Fruit fly (Drosophila melanogaster) whole organism, embryonic: ENCODE data around the gene CG10333.

ENCODE experiments used
- Adf1 ChIP-seq: fragments of 200-800 bp; sonication (Bioruptor generic); IDR thresholded peaks from 2 replicates; pipeline ENCODE4 v1.3.6; 2022; ENCODE audit warnings: missing biosample characterization, missing genetic modification characterization
- Bteb2 ChIP-seq: fragments of 200-800 bp; sonication (Bioruptor generic); optimal IDR thresholded peaks from 2 replicates; lab custom pipeline; 2016; ENCODE audit warnings: missing biosample characterization, missing genetic modification characterization
- CG10267 ChIP-seq: fragments of 200-800 bp; sonication (Bioruptor generic); optimal IDR thresholded peaks from 2 replicates; lab custom pipeline; 2018; ENCODE audit warnings: missing biosample characterization, mild to moderate bottlenecking, missing genetic modification characterization, moderate library complexity
- CG10274 ChIP-seq: fragments of 200-800 bp; sonication (Bioruptor generic); optimal IDR thresholded peaks from 3 replicates; lab custom pipeline; 2017; ENCODE audit warnings: missing biosample characterization, mild to moderate bottlenecking, missing genetic modification characterization
- CG12391 ChIP-seq: fragments of 200-800 bp; sonication (Bioruptor generic); optimal IDR thresholded peaks from 3 replicates; lab custom pipeline; 2018; ENCODE audit warnings: missing biosample characterization, mild to moderate bottlenecking, missing genetic modification characterization, moderate library complexity
- CG13287 ChIP-seq: fragments of 200-800 bp; sonication (Bioruptor generic); IDR thresholded peaks from 2 replicates; pipeline ENCODE4 v1.3.6; 2022; ENCODE audit warnings: missing biosample characterization, missing genetic modification characterization; ENCODE audit not compliant: partially characterized antibody
- CG13775 ChIP-seq: fragments of 200-800 bp; sonication (Bioruptor generic); optimal IDR thresholded peaks from 3 replicates; lab custom pipeline; 2017; ENCODE audit warnings: missing biosample characterization, mild to moderate bottlenecking, missing genetic modification characterization
- CG14710 ChIP-seq: fragments of 200-800 bp; sonication (Bioruptor generic); optimal IDR thresholded peaks from 3 replicates; lab custom pipeline; 2019; ENCODE audit warnings: missing biosample characterization, mild to moderate bottlenecking, missing genetic modification characterization, moderate library complexity
- CG15011 ChIP-seq: fragments of 200-800 bp; sonication (Bioruptor generic); optimal IDR thresholded peaks from 3 replicates; lab custom pipeline; 2018; ENCODE audit warnings: missing biosample characterization, mild to moderate bottlenecking, missing genetic modification characterization
- CG16813 ChIP-seq: fragments of 200-800 bp; sonication (Bioruptor generic); IDR thresholded peaks from 3 replicates; pipeline ENCODE4 v1.3.6; 2022; ENCODE audit warnings: missing biosample characterization, missing genetic modification characterization; ENCODE audit not compliant: partially characterized antibody
- CG17359 ChIP-seq: fragments of 200-800 bp; sonication (Bioruptor generic); optimal IDR thresholded peaks from 3 replicates; lab custom pipeline; 2018; ENCODE audit warnings: missing biosample characterization, mild to moderate bottlenecking, missing genetic modification characterization, moderate library complexity
- CG2129 ChIP-seq: fragments of 200-800 bp; sonication (Bioruptor generic); IDR thresholded peaks from 2 replicates; pipeline ENCODE4 v1.3.6; 2022; ENCODE audit warnings: missing biosample characterization, missing genetic modification characterization; ENCODE audit not compliant: partially characterized antibody
- CG2199 ChIP-seq: fragments of 200-800 bp; sonication (Bioruptor generic); IDR thresholded peaks from 3 replicates; pipeline ENCODE4 v1.3.6; 2022; ENCODE audit warnings: missing biosample characterization, missing genetic modification characterization
- CG2712 ChIP-seq: fragments of 200-800 bp; optimal IDR thresholded peaks from 3 replicates; lab custom pipeline; 2019; ENCODE audit warnings: missing biosample characterization, mild to moderate bottlenecking, missing genetic modification characterization, moderate library complexity
- CG2875 ChIP-seq: fragments of 200-800 bp; sonication (Bioruptor generic); optimal IDR thresholded peaks from 2 replicates; lab custom pipeline; 2017; ENCODE audit warnings: missing biosample characterization, mild to moderate bottlenecking, missing genetic modification characterization, missing genetic modification reagents
- CG30020 ChIP-seq: fragments of 200-800 bp; optimal IDR thresholded peaks from 2 replicates; lab custom pipeline; 2019; ENCODE audit warnings: missing biosample characterization, mild to moderate bottlenecking, missing genetic modification characterization, moderate library complexity
- CG30431 ChIP-seq: fragments of 200-800 bp; sonication (Bioruptor generic); optimal IDR thresholded peaks from 2 replicates; lab custom pipeline; 2017; ENCODE audit warnings: missing biosample characterization, missing genetic modification characterization
- CG31441 ChIP-seq: fragments of 200-800 bp; sonication (Bioruptor generic); IDR thresholded peaks from 2 replicates; pipeline ENCODE4 v1.3.6; 2022; ENCODE audit warnings: missing biosample characterization, missing genetic modification characterization
- CG34224 ChIP-seq: fragments of 200-800 bp; sonication (Bioruptor generic); IDR thresholded peaks from 3 replicates; pipeline ENCODE4 v1.3.6; 2022; ENCODE audit warnings: missing biosample characterization, missing genetic modification characterization; ENCODE audit not compliant: partially characterized antibody
- CG4854 ChIP-seq: fragments of 200-800 bp; sonication (Bioruptor generic); optimal IDR thresholded peaks from 2 replicates; lab custom pipeline; 2016; ENCODE audit warnings: missing biosample characterization, missing genetic modification characterization, inconsistent platforms
- CG5180 ChIP-seq: fragments of 200-800 bp; sonication (Bioruptor generic); optimal IDR thresholded peaks from 3 replicates; lab custom pipeline; 2017; ENCODE audit warnings: missing biosample characterization, missing genetic modification characterization, mild to moderate bottlenecking, moderate library complexity, missing genetic modification reagents
- CG5953 ChIP-seq: fragments of 200-800 bp; sonication (Bioruptor generic); IDR thresholded peaks from 2 replicates; pipeline ENCODE4 v1.3.6; 2022; ENCODE audit warnings: missing biosample characterization, missing genetic modification characterization
- Dip2 ChIP-seq: fragments of 200-800 bp; sonication (Bioruptor generic); IDR thresholded peaks from 2 replicates; pipeline ENCODE4 v1.3.6; 2022; ENCODE audit warnings: missing biosample characterization, missing genetic modification characterization
- ERR ChIP-seq: fragments of 200-800 bp; sonication (Bioruptor generic); optimal IDR thresholded peaks from 2 replicates; lab custom pipeline; 2016; ENCODE audit warnings: missing biosample characterization, missing genetic modification characterization
- Eip74EF ChIP-seq, 2 experiments: fragments of 200-800 bp in 1 of 2; fragments of >200 bp in 1 of 2; sonication (Bioruptor generic) in 1 of 2; optimal IDR thresholded peaks; 2 replicates each; lab custom pipeline; 2017 to 2019; ENCODE audit warnings: missing biosample characterization in 2 of 2, missing genetic modification characterization in 2 of 2, mild to moderate bottlenecking in 1 of 2, moderate library complexity in 1 of 2
- Fer3 ChIP-seq: fragments of 200-800 bp; sonication (Bioruptor generic); optimal IDR thresholded peaks from 2 replicates; lab custom pipeline; 2018; ENCODE audit warnings: missing biosample characterization, mild to moderate bottlenecking, missing genetic modification characterization, moderate library complexity
- HLH54F ChIP-seq: fragments of 200-800 bp; sonication (Bioruptor generic); optimal IDR thresholded peaks from 3 replicates; lab custom pipeline; 2016; ENCODE audit warnings: missing biosample characterization, missing genetic modification characterization
- MBD-R2 ChIP-seq: fragments of 200-800 bp; sonication (Bioruptor generic); IDR thresholded peaks from 2 replicates; pipeline ENCODE4 v1.3.6; 2022; ENCODE audit warnings: missing biosample characterization, missing genetic modification characterization
- Opbp ChIP-seq: fragments of 200-800 bp; sonication (Bioruptor generic); IDR thresholded peaks from 3 replicates; pipeline ENCODE4 v1.3.6; 2022; ENCODE audit warnings: missing biosample characterization, missing genetic modification characterization; ENCODE audit not compliant: partially characterized antibody
- Poxn ChIP-seq: fragments of 200-800 bp; sonication (Bioruptor generic); IDR thresholded peaks from 2 replicates; pipeline ENCODE4 v1.3.6; 2022; ENCODE audit warnings: missing biosample characterization, missing genetic modification characterization
- Ravus ChIP-seq: fragments of 200-800 bp; sonication (Bioruptor generic); IDR thresholded peaks from 2 replicates; pipeline ENCODE4 v1.3.6; 2022; ENCODE audit warnings: missing biosample characterization, missing genetic modification characterization
- Side ChIP-seq: fragments of 200-800 bp; sonication (Bioruptor generic); optimal IDR thresholded peaks from 2 replicates; lab custom pipeline; 2016; ENCODE audit warnings: missing biosample characterization, missing genetic modification characterization
- Sox102F ChIP-seq: fragments of 200-800 bp; sonication (Bioruptor generic); optimal IDR thresholded peaks from 2 replicates; lab custom pipeline; 2018; ENCODE audit warnings: missing biosample characterization, mild to moderate bottlenecking, missing genetic modification characterization, moderate library complexity
- Usf ChIP-seq: fragments of 200-800 bp; sonication (Bioruptor generic); optimal IDR thresholded peaks from 2 replicates; lab custom pipeline; 2017; ENCODE audit warnings: missing genotype, missing biosample characterization, missing genetic modification characterization
- abd-A ChIP-seq: fragments of 200-800 bp; sonication (Bioruptor generic); optimal IDR thresholded peaks from 3 replicates; lab custom pipeline; 2019; ENCODE audit warnings: missing biosample characterization, mild to moderate bottlenecking, missing genetic modification characterization, moderate library complexity
- bab2 ChIP-seq: fragments of 200-800 bp; sonication (Bioruptor generic); optimal IDR thresholded peaks from 2 replicates; lab custom pipeline; 2016; ENCODE audit warnings: missing biosample characterization, missing genetic modification characterization
- croc ChIP-seq: fragments of 200-800 bp; sonication (Bioruptor generic); conservative IDR thresholded peaks from 3 replicates; pipeline ENCODE4 v1.3.6; 2022; ENCODE audit warnings: missing biosample characterization, missing genetic modification characterization
- dati ChIP-seq: fragments of 200-800 bp; sonication (Bioruptor generic); IDR thresholded peaks from 2 replicates; pipeline ENCODE4 v1.3.6; 2022; ENCODE audit warnings: missing biosample characterization, missing genetic modification characterization
- ems ChIP-seq: fragments of 200-800 bp; sonication (Bioruptor generic); optimal IDR thresholded peaks from 3 replicates; lab custom pipeline; 2016; ENCODE audit warnings: missing biosample characterization, missing genetic modification characterization
- en ChIP-seq: fragments of 200-800 bp; sonication (Bioruptor generic); optimal IDR thresholded peaks from 2 replicates; lab custom pipeline; 2016; ENCODE audit warnings: missing biosample characterization, missing genetic modification characterization
- fu2 ChIP-seq: fragments of 200-800 bp; sonication (Bioruptor generic); optimal IDR thresholded peaks from 2 replicates; lab custom pipeline; 2016; ENCODE audit warnings: missing biosample characterization, missing genetic modification characterization
- grn ChIP-seq: fragments of 200-800 bp; sonication (Bioruptor generic); optimal IDR thresholded peaks from 3 replicates; lab custom pipeline; 2017; ENCODE audit warnings: missing biosample characterization, missing genetic modification characterization
- lmd ChIP-seq: fragments of 200-800 bp; sonication (Bioruptor generic); IDR thresholded peaks from 2 replicates; pipeline ENCODE4 v1.3.6; 2022; ENCODE audit warnings: missing biosample characterization, missing genetic modification characterization
- pzg ChIP-seq: fragments of 200-800 bp; sonication (Bioruptor generic); optimal IDR thresholded peaks from 3 replicates; lab custom pipeline; 2018; ENCODE audit warnings: missing biosample characterization, mild to moderate bottlenecking, missing genetic modification characterization, moderate library complexity
- row ChIP-seq: fragments of 200-800 bp; sonication (Bioruptor generic); IDR thresholded peaks from 3 replicates; pipeline ENCODE4 v1.3.6; 2022; ENCODE audit warnings: missing biosample characterization, missing genetic modification characterization
- run ChIP-seq: fragments of 200-800 bp; sonication (Bioruptor generic); optimal IDR thresholded peaks from 3 replicates; lab custom pipeline; 2018; ENCODE audit warnings: missing biosample characterization, mild to moderate bottlenecking, missing genetic modification characterization
- seq ChIP-seq: fragments of 200-800 bp; sonication (Bioruptor generic); IDR thresholded peaks from 2 replicates; pipeline ENCODE4 v1.3.6; 2022; ENCODE audit warnings: missing biosample characterization, missing genetic modification characterization
- trem ChIP-seq: fragments of 200-800 bp; optimal IDR thresholded peaks from 3 replicates; lab custom pipeline; 2019; ENCODE audit warnings: missing biosample characterization, mild to moderate bottlenecking, missing genetic modification characterization, moderate library complexity
- unc-4 ChIP-seq: fragments of 200-800 bp; sonication (Bioruptor generic); IDR thresholded peaks from 2 replicates; pipeline ENCODE4 v1.3.6; 2022; ENCODE audit warnings: missing biosample characterization, missing genetic modification characterization; ENCODE audit not compliant: partially characterized antibody
- usp ChIP-seq: fragments of >200 bp; optimal IDR thresholded peaks from 2 replicates; lab custom pipeline; 2017; ENCODE audit warnings: missing biosample characterization, missing genetic modification characterization
- zf30C ChIP-seq: fragments of 200-800 bp; sonication (Bioruptor generic); optimal IDR thresholded peaks from 3 replicates; lab custom pipeline; 2018; ENCODE audit warnings: missing biosample characterization, mild to moderate bottlenecking, missing genetic modification characterization

The CG10333 gene

dm6 chr2L:18612106-18612505, 5.5 kb downstream of the CG10333 start, which contains the start of gene Atac2 (continued):
- TF ChIP-seq CG13775 (GFP tag; lab: Kevin White, UChicago), result no peak
- no peak for TF ChIP-seq Fer3
- TF ChIP-seq CG10274, result no peak
- TF ChIP-seq Opbp (GFP tag; lab: Robert Waterston, UW), result no peak
- TF ChIP-seq CG5953 (GFP tag; lab: Robert Waterston, UW), result no peak
- TF ChIP-seq Usf (GFP tag; lab: Kevin White, UChicago), result no peak
- no peak for TF ChIP-seq CG2712 (tag; lab: Kevin White, UChicago)
- TF ChIP-seq ERR (GFP tag; lab: Kevin White, UChicago), result no peak
- peak; percentile 58 for TF ChIP-seq pzg (GFP tag; lab: Kevin White, UChicago)
- TF ChIP-seq CG31441 (GFP tag; lab: Robert Waterston, UW), result no peak
- TF ChIP-seq abd-A (tag; lab: Kevin White, UChicago), result no peak
- peak; percentile 46 for TF ChIP-seq MBD-R2 (GFP tag; lab: Robert Waterston, UW)
- no peak for TF ChIP-seq croc (GFP tag; lab: Robert Waterston, UW)
- TF ChIP-seq CG12391, result no peak
- TF ChIP-seq Sox102F (GFP tag; lab: Kevin White, UChicago), result no peak
- no peak for TF ChIP-seq bab2 (GFP tag; lab: Kevin White, UChicago)
- no peak for TF ChIP-seq CG2875
- no peak for TF ChIP-seq Ravus (GFP tag; lab: Robert Waterston, UW)
- TF ChIP-seq Eip74EF (GFP tag; optimal IDR thresholded peaks at IDR 0.05; lab: Kevin White, UChicago), result no peak
- TF ChIP-seq dati, result no peak
- TF ChIP-seq Dip2 (GFP tag; lab: Robert Waterston, UW), result no peak
- no peak for TF ChIP-seq CG16813 (GFP tag; lab: Robert Waterston, UW)
- no peak for TF ChIP-seq lmd
- TF ChIP-seq CG2199 (GFP tag; lab: Robert Waterston, UW), result no peak
- TF ChIP-seq run (tag; lab: Kevin White, UChicago), result no peak
- TF ChIP-seq en (GFP tag; lab: Kevin White, UChicago), result no peak
- TF ChIP-seq unc-4 (GFP tag; lab: Robert Waterston, UW), result 0 out of 2 replicates have a peak, but pooled peaks have one; percentile 6
- TF ChIP-seq seq (GFP tag; lab: Robert Waterston, UW), result no peak
- TF ChIP-seq trem (tag; lab: Kevin White, UChicago), result peak; percentile 17
- no peak for TF ChIP-seq CG17359
- TF ChIP-seq CG5180, result no peak
- peak; percentile 49 for TF ChIP-seq CG13287 (GFP tag; lab: Robert Waterston, UW)
- TF ChIP-seq usp (GFP tag; lab: Kevin White, UChicago), result no peak
- TF ChIP-seq Side (GFP tag; lab: Kevin White, UChicago), result no peak
- TF ChIP-seq fu2 (GFP tag; lab: Kevin White, UChicago), result no peak
- TF ChIP-seq Adf1, result no peak
- no peak for TF ChIP-seq Poxn (GFP tag; lab: Robert Waterston, UW)
- TF ChIP-seq CG4854 (GFP tag; lab: Kevin White, UChicago), result no peak
- TF ChIP-seq CG34224, result 0 out of 3 replicates have a peak, but pooled peaks have one; percentile 38
- TF ChIP-seq Bteb2 (GFP tag; lab: Kevin White, UChicago), result no peak
- TF ChIP-seq zf30C (GFP tag; lab: Kevin White, UChicago), result no peak
- TF ChIP-seq CG14710 (tag; lab: Kevin White, UChicago), result peak; percentile 23
- peak; percentile 2 for TF ChIP-seq CG30020 (tag; lab: Kevin White, UChicago)
- no peak for TF ChIP-seq grn (GFP tag; lab: Kevin White, UChicago)
- TF ChIP-seq CG30431 (GFP tag; lab: Kevin White, UChicago), result no peak
- TF ChIP-seq CG15011 (GFP tag; lab: Kevin White, UChicago), result no peak
- TF ChIP-seq ems (GFP tag; lab: Kevin White, UChicago), result no peak
- TF ChIP-seq row (GFP tag; lab: Robert Waterston, UW), result peak; percentile 13; the same call in 1 of the 3 replicates
- no peak for TF ChIP-seq HLH54F (GFP tag; lab: Kevin White, UChicago)
- no peak for TF ChIP-seq CG2129 (GFP tag; lab: Robert Waterston, UW)
- TF ChIP-seq CG10267, result peak; percentile 7
